Fruit fly (Drosophila melanogaster) whole organism, embryonic: ENCODE measurements around the gene CG14102.

Source experiments
- Atf3 ChIP-seq: fragments of 200-800 bp; sonication (Bioruptor generic); optimal IDR thresholded peaks from 3 replicates; lab custom pipeline; 2016; ENCODE audit warnings: missing biosample characterization, missing genetic modification characterization
- C15 ChIP-seq: fragments of 200-800 bp; sonication (Bioruptor generic); IDR thresholded peaks from 3 replicates; pipeline ENCODE4 v1.3.6; 2022; ENCODE audit warnings: missing biosample characterization, missing genetic modification characterization
- CG1024 ChIP-seq: fragments of 200-800 bp; sonication (Bioruptor generic); IDR thresholded peaks from 2 replicates; pipeline ENCODE4 v1.3.6; 2022; ENCODE audit warnings: missing biosample characterization, missing genetic modification characterization
- CG11085 ChIP-seq: fragments of 200-800 bp; sonication (Bioruptor generic); IDR thresholded peaks from 2 replicates; pipeline ENCODE4 v1.3.6; 2022; ENCODE audit warnings: missing biosample characterization, missing genetic modification characterization
- CG11247 ChIP-seq: fragments of 200-800 bp; sonication (Bioruptor generic); IDR thresholded peaks from 2 replicates; pipeline ENCODE4 v1.3.6; 2022; ENCODE audit warnings: missing biosample characterization, missing genetic modification characterization
- CG13123 ChIP-seq: fragments of 200-800 bp; sonication (Bioruptor generic); optimal IDR thresholded peaks from 2 replicates; lab custom pipeline; 2016; ENCODE audit warnings: missing biosample characterization, missing genetic modification characterization
- CG14441 ChIP-seq: fragments of 200-800 bp; sonication (Bioruptor generic); IDR thresholded peaks from 2 replicates; pipeline ENCODE4 v1.3.6; 2022; ENCODE audit warnings: missing biosample characterization, missing genetic modification characterization
- CG14860 ChIP-seq: fragments of 200-800 bp; sonication (Bioruptor generic); IDR thresholded peaks from 3 replicates; pipeline ENCODE4 v1.3.6; 2022; ENCODE audit warnings: missing biosample characterization, missing genetic modification characterization; ENCODE audit not compliant: partially characterized antibody
- CG15073 ChIP-seq: fragments of 200-800 bp; sonication (Bioruptor generic); optimal IDR thresholded peaks from 2 replicates; lab custom pipeline; 2016; ENCODE audit warnings: missing biosample characterization, missing genetic modification characterization
- CG15696 ChIP-seq: fragments of 200-800 bp; sonication (Bioruptor generic); optimal IDR thresholded peaks from 2 replicates; lab custom pipeline; 2019; ENCODE audit warnings: missing biosample characterization, mild to moderate bottlenecking, missing genetic modification characterization, moderate library complexity
- CG17186 ChIP-seq: fragments of 200-800 bp; sonication (Bioruptor generic); optimal IDR thresholded peaks from 3 replicates; lab custom pipeline; 2017; ENCODE audit warnings: missing biosample characterization, missing genetic modification reagents, missing genetic modification characterization
- CG1832 ChIP-seq: fragments of 200-800 bp; sonication (Bioruptor generic); optimal IDR thresholded peaks from 2 replicates; lab custom pipeline; 2017; ENCODE audit warnings: missing biosample characterization, mild to moderate bottlenecking, missing genetic modification characterization, inconsistent platforms
- CG18619 ChIP-seq: fragments of 200-800 bp; sonication (Bioruptor generic); optimal IDR thresholded peaks from 3 replicates; lab custom pipeline; 2017; ENCODE audit warnings: missing biosample characterization, mild to moderate bottlenecking, missing genetic modification characterization
- CG2678 ChIP-seq: fragments of 200-800 bp; sonication (Bioruptor generic); optimal IDR thresholded peaks from 3 replicates; lab custom pipeline; 2019; ENCODE audit warnings: missing biosample characterization, mild to moderate bottlenecking, missing genetic modification characterization, moderate library complexity
- CG31224 ChIP-seq: fragments of 200-800 bp; sonication (Bioruptor generic); IDR thresholded peaks from 2 replicates; pipeline ENCODE4 v1.3.6; 2022; ENCODE audit warnings: missing biosample characterization, missing genetic modification characterization
- CG31441 ChIP-seq: fragments of 200-800 bp; sonication (Bioruptor generic); IDR thresholded peaks from 2 replicates; pipeline ENCODE4 v1.3.6; 2022; ENCODE audit warnings: missing biosample characterization, missing genetic modification characterization
- CG33557 ChIP-seq: fragments of 200-800 bp; sonication (Bioruptor generic); optimal IDR thresholded peaks from 2 replicates; lab custom pipeline; 2019; ENCODE audit warnings: missing biosample characterization, mild to moderate bottlenecking, missing genetic modification characterization, moderate library complexity
- CG6272 ChIP-seq: fragments of 200-800 bp; sonication (Bioruptor generic); IDR thresholded peaks from 2 replicates; pipeline ENCODE4 v1.3.6; 2022; ENCODE audit warnings: missing biosample characterization, missing genetic modification characterization
- CG6791 ChIP-seq: fragments of 200-800 bp; sonication (Bioruptor generic); IDR thresholded peaks from 3 replicates; pipeline ENCODE4 v1.3.6; 2022; ENCODE audit warnings: missing biosample characterization, missing genetic modification characterization; ENCODE audit not compliant: partially characterized antibody
- CG7556 ChIP-seq: fragments of 200-800 bp; sonication (Bioruptor generic); optimal IDR thresholded peaks from 2 replicates; lab custom pipeline; 2017; ENCODE audit warnings: missing biosample characterization, mild to moderate bottlenecking, missing genetic modification characterization
- CG7987 ChIP-seq: fragments of 200-800 bp; sonication (Bioruptor generic); optimal IDR thresholded peaks from 2 replicates; lab custom pipeline; 2018; ENCODE audit warnings: missing biosample characterization, mild to moderate bottlenecking, missing genetic modification characterization, moderate library complexity
- CG8290 ChIP-seq, 3 experiments: fragments of 200-800 bp; sonication (Bioruptor generic); optimal IDR thresholded peaks; 2 replicates each; lab custom pipeline; 2016 to 2019; ENCODE audit warnings: missing biosample characterization in 3 of 3, missing genetic modification characterization in 3 of 3, mild to moderate bottlenecking in 2 of 3, moderate library complexity in 1 of 3
- CG8478 ChIP-seq: fragments of >200 bp; optimal IDR thresholded peaks from 2 replicates; lab custom pipeline; 2018
- D ChIP-seq, 2 experiments: fragments of 200-800 bp in 1 of 2; fragments of >200 bp in 1 of 2; sonication (Bioruptor generic) in 1 of 2; optimal IDR thresholded peaks; 2 replicates in 1 of 2; 3 replicates in 1 of 2; lab custom pipeline; 2017; ENCODE audit warnings: mild to moderate bottlenecking in 1 of 2, missing biosample characterization in 1 of 2, missing genetic modification characterization in 1 of 2, missing genetic modification reagents in 1 of 2
- Dp ChIP-seq: fragments of 200-800 bp; sonication (Bioruptor generic); optimal IDR thresholded peaks from 2 replicates; lab custom pipeline; 2018; ENCODE audit warnings: missing biosample characterization, mild to moderate bottlenecking, missing genetic modification characterization, moderate library complexity
- Gug ChIP-seq: fragments of 200-800 bp; sonication (Bioruptor generic); IDR thresholded peaks from 4 replicates; pipeline ENCODE4 v1.3.6; 2022; ENCODE audit warnings: missing biosample characterization, missing genetic modification characterization
- HLH54F ChIP-seq: fragments of 200-800 bp; sonication (Bioruptor generic); optimal IDR thresholded peaks from 3 replicates; lab custom pipeline; 2016; ENCODE audit warnings: missing biosample characterization, missing genetic modification characterization
- HLHmδ ChIP-seq: fragments of 200-800 bp; sonication (Bioruptor generic); optimal IDR thresholded peaks from 2 replicates; lab custom pipeline; 2018; ENCODE audit warnings: missing biosample characterization, mild to moderate bottlenecking, missing genetic modification characterization, moderate library complexity
- Hand ChIP-seq: fragments of 200-800 bp; sonication (Bioruptor generic); optimal IDR thresholded peaks from 2 replicates; lab custom pipeline; 2017; ENCODE audit warnings: mild to moderate bottlenecking, missing biosample characterization, missing genetic modification reagents, missing genetic modification characterization
- NC2β ChIP-seq: fragments of 200-800 bp; sonication (Bioruptor generic); optimal IDR thresholded peaks from 2 replicates; lab custom pipeline; 2016; ENCODE audit warnings: missing biosample characterization, missing genetic modification characterization
- Opbp ChIP-seq: fragments of 200-800 bp; sonication (Bioruptor generic); IDR thresholded peaks from 3 replicates; pipeline ENCODE4 v1.3.6; 2022; ENCODE audit warnings: missing biosample characterization, missing genetic modification characterization; ENCODE audit not compliant: partially characterized antibody
- Ravus ChIP-seq: fragments of 200-800 bp; sonication (Bioruptor generic); IDR thresholded peaks from 2 replicates; pipeline ENCODE4 v1.3.6; 2022; ENCODE audit warnings: missing biosample characterization, missing genetic modification characterization
- Stat92E ChIP-seq, 3 experiments: fragments of >200 bp in 2 of 3; fragments of 200-800 bp in 1 of 3; sonication (Bioruptor generic) in 1 of 3; optimal IDR thresholded peaks; 2 replicates each; lab custom pipeline; 2017 to 2019; ENCODE audit warnings: missing biosample characterization in 3 of 3, missing genetic modification characterization in 3 of 3, mild to moderate bottlenecking in 1 of 3, moderate library complexity in 1 of 3
- Vsx1 ChIP-seq: fragments of 200-800 bp; sonication (Bioruptor generic); optimal IDR thresholded peaks from 2 replicates; lab custom pipeline; 2017; ENCODE audit warnings: missing biosample characterization, mild to moderate bottlenecking, missing genetic modification characterization, missing genetic modification reagents
- br ChIP-seq: fragments of >200 bp; optimal IDR thresholded peaks from 2 replicates; lab custom pipeline; 2017
- disco-r ChIP-seq: fragments of 200-800 bp; sonication (Bioruptor generic); optimal IDR thresholded peaks from 2 replicates; lab custom pipeline; 2016; ENCODE audit warnings: missing biosample characterization, missing genetic modification characterization
- exex ChIP-seq: fragments of 200-800 bp; sonication (Bioruptor generic); optimal IDR thresholded peaks from 4 replicates; lab custom pipeline; 2018; ENCODE audit warnings: missing biosample characterization, mild to moderate bottlenecking, missing genetic modification characterization, moderate library complexity
- eyg ChIP-seq: fragments of 200-800 bp; sonication (Bioruptor generic); optimal IDR thresholded peaks from 3 replicates; lab custom pipeline; 2016; ENCODE audit warnings: missing biosample characterization, missing genetic modification characterization
- hkb ChIP-seq, 2 experiments: fragments of 200-800 bp in 1 of 2; fragments of >200 bp in 1 of 2; sonication (Bioruptor generic) in 1 of 2; IDR thresholded peaks in 1 of 2; optimal IDR thresholded peaks in 1 of 2; 2 replicates each; pipeline versions ENCODE4 v1.3.6 to Lab custom; 2017 to 2022; ENCODE audit warnings: missing biosample characterization in 1 of 2, missing genetic modification characterization in 1 of 2
- ken ChIP-seq: fragments of 200-800 bp; sonication (Bioruptor generic); IDR thresholded peaks from 3 replicates; pipeline ENCODE4 v1.3.6; 2022; ENCODE audit warnings: missing biosample characterization, missing genetic modification characterization
- lov ChIP-seq, 2 experiments: fragments of 200-800 bp in 1 of 2; fragments of >200 bp in 1 of 2; sonication (Bioruptor generic) in 1 of 2; IDR thresholded peaks in 1 of 2; optimal IDR thresholded peaks in 1 of 2; 2 replicates in 1 of 2; 3 replicates in 1 of 2; pipeline versions ENCODE4 v1.3.6 to Lab custom; 2017 to 2022; ENCODE audit warnings: missing biosample characterization in 1 of 2, missing genetic modification characterization in 1 of 2
- odd ChIP-seq: fragments of 200-800 bp; sonication (Bioruptor generic); optimal IDR thresholded peaks from 2 replicates; lab custom pipeline; 2017; ENCODE audit warnings: missing biosample characterization, mild to moderate bottlenecking, missing genetic modification characterization
- psq ChIP-seq: fragments of 200-800 bp; sonication (Bioruptor generic); optimal IDR thresholded peaks from 2 replicates; lab custom pipeline; 2017; ENCODE audit warnings: missing biosample characterization, missing genetic modification characterization
- ro ChIP-seq: fragments of 200-800 bp; sonication (Bioruptor generic); IDR thresholded peaks from 2 replicates; pipeline ENCODE4 v1.3.6; 2022; ENCODE audit warnings: missing biosample characterization, missing genetic modification characterization
- run ChIP-seq: fragments of 200-800 bp; sonication (Bioruptor generic); optimal IDR thresholded peaks from 3 replicates; lab custom pipeline; 2018; ENCODE audit warnings: missing biosample characterization, mild to moderate bottlenecking, missing genetic modification characterization
- sima ChIP-seq: fragments of 200-800 bp; sonication (Bioruptor generic); optimal IDR thresholded peaks from 2 replicates; lab custom pipeline; 2016; ENCODE audit warnings: missing biosample characterization, missing genetic modification characterization
- so ChIP-seq: fragments of 200-800 bp; sonication (Bioruptor generic); IDR thresholded peaks from 3 replicates; pipeline ENCODE4 v1.3.6; 2022; ENCODE audit warnings: missing biosample characterization, missing genetic modification characterization
- tgo ChIP-seq: fragments of 200-800 bp; sonication (Bioruptor generic); IDR thresholded peaks from 3 replicates; pipeline ENCODE4 v1.3.6; 2022; ENCODE audit warnings: missing biosample characterization, missing genetic modification characterization
- wek ChIP-seq: fragments of 200-800 bp; sonication (Bioruptor generic); optimal IDR thresholded peaks from 3 replicates; lab custom pipeline; 2018; ENCODE audit warnings: missing biosample characterization, mild to moderate bottlenecking, missing genetic modification characterization, moderate library complexity

CG14102 gene

dm6 chr3L:19793438-19793998 lies 7.6 kb downstream of the CG14102 start, which contains the start of the genes CG42637, Gyc76C and SREBP (continued):
- TF ChIP-seq Vsx1 (GFP tag; lab: Kevin White, UChicago) (no peak), CG33557 (GFP tag; lab: Kevin White, UChicago) (no peak), psq (no peak), CG11247 (GFP tag; lab: Robert Waterston, UW) (no peak), wek (GFP tag; lab: Kevin White, UChicago) (no peak), CG2678 (tag; lab: Kevin White, UChicago) (no peak), CG7556 (GFP tag; lab: Kevin White, UChicago) (no peak), sima (GFP tag; lab: Kevin White, UChicago) (no peak), tgo (no peak), disco-r (no peak), ro (GFP tag; lab: Robert Waterston, UW) (no peak), run (tag; lab: Kevin White, UChicago) (no peak), br (no peak), HLHmδ (GFP tag; lab: Kevin White, UChicago) (peak; percentile 5), CG11085 (GFP tag; lab: Robert Waterston, UW) (no peak), CG14441 (no peak), CG6791 (peak; percentile 70; the same call in 1 of the 3 replicates), CG31224 (no peak), NC2β (GFP tag; lab: Kevin White, UChicago) (no peak), Atf3 (no peak), eyg (no peak), CG8290 (GFP tag; optimal IDR thresholded peaks at IDR 0.05; lab: Kevin White, UChicago) (peak; percentile 55), CG8290 (tag; optimal IDR thresholded peaks at IDR 0.05; lab: Kevin White, UChicago) (peak in 1 of 2 experiments; percentile 82), exex (tag; lab: Kevin White, UChicago) (no peak), Ravus (GFP tag; lab: Robert Waterston, UW) (no peak), CG31441 (GFP tag; lab: Robert Waterston, UW) (no peak), CG17186 (peak; percentile 56), Dp (GFP tag; lab: Kevin White, UChicago) (peak; percentile 84), Opbp (peak; percentile 69), CG15073 (GFP tag; lab: Kevin White, UChicago) (no peak), CG14860 (no peak), CG8478 (no peak), hkb (optimal IDR thresholded peaks at IDR 0.05; lab: Kevin White, UChicago) (peak; percentile 47), hkb (GFP tag; IDR thresholded peaks at IDR 0.05; lab: Robert Waterston, UW) (peak; percentile 19; the same call in 1 of the 2 replicates), Gug (GFP tag; lab: Robert Waterston, UW) (no peak), CG7987 (peak; percentile 7), so (no peak; the same call in 2 of the 3 replicates), Stat92E (GFP tag; optimal IDR thresholded peaks at IDR 0.05; lab: Kevin White, UChicago) (peak in 1 of 3 experiments; percentile 65), CG1832 (no peak), CG15696 (tag; lab: Kevin White, UChicago) (no peak), ken (GFP tag; lab: Robert Waterston, UW) (no peak), CG1024 (no peak), CG18619 (peak; percentile 2), odd (GFP tag; lab: Kevin White, UChicago) (no peak), D (optimal IDR thresholded peaks at IDR 0.05; lab: Kevin White, UChicago) (no peak), D (GFP tag; optimal IDR thresholded peaks at IDR 0.05; lab: Kevin White, UChicago) (no peak), C15 (no peak), HLH54F (GFP tag; lab: Kevin White, UChicago) (no peak), CG13123 (GFP tag; lab: Kevin White, UChicago) (no peak), lov (optimal IDR thresholded peaks at IDR 0.05; lab: Kevin White, UChicago) (no peak), lov (GFP tag; IDR thresholded peaks at IDR 0.05; lab: Robert Waterston, UW) (no peak), Hand (no peak), CG6272 (GFP tag; lab: Robert Waterston, UW) (no peak)
